Worm (Caenorhabditis elegans) whole organism, late embryonic: Measurements from ENCODE around the gene F58H1.2.

ENCODE experiments used
- ceh-9 ChIP-seq: sonication (generic microtip); optimal IDR thresholded peaks from 2 replicates; lab custom pipeline; 2016; ENCODE audit warnings: mild to moderate bottlenecking, missing genetic modification characterization, inconsistent platforms, missing compliant biosample characterization
- hlh-13 ChIP-seq: fragments of 200-800 bp; sonication (Bioruptor generic); optimal IDR thresholded peaks from 2 replicates; lab custom pipeline; 2018; ENCODE audit warnings: mild to moderate bottlenecking, missing genetic modification characterization, missing compliant biosample characterization
- syd-9 ChIP-seq: sonication (generic microtip); optimal IDR thresholded peaks from 2 replicates; lab custom pipeline; 2016; ENCODE audit warnings: mild to moderate bottlenecking, missing genetic modification characterization, moderate library complexity, missing compliant biosample characterization

DNA sequence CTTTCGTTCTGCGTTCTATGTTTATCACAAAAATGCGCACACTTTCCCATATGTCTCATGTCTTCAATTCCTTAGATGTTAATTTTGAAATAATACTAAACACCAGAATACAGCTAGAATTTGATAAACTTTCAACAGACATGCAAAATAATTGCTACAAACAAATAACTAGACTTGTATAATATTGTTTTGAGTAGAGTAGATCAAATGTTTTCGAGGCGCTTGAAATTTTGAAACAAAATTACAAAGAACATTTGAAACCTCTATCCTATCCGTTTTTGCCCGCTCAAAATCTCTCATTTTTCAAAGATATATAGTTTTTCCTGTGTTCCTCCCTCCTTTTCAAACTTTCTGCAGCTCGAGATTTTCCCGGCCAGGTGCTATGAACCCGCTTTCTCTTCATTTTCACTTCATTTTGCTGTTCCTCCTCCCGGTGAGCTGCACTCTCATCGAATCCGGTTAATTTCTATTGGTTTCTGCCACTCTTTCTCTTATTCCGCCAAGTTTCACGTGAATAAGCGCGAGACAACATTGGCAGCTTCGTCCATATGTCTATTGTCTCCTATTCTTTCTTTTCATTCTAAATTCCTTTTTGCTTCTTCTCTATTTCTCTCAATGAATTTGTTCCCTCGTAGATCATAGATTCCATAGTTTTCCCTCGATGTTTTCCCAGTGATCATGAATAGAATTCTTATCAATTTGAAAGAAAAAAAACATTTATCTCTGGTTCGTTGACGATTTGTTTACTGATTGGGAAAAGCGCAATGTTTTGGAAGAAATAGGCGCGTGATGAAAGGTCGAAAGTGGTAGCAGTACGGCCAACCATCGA, 7.0 kb upstream of the F58H1.2 start:
- TF ChIP-seq ceh-9, result no peak
- no peak for TF ChIP-seq syd-9 (tag; lab: Kevin White, UChicago)
- TF ChIP-seq hlh-13 (GFP tag; lab: Kevin White, UChicago), result no peak
